Worm (Caenorhabditis elegans) whole organism, midembryonic: ENCODE results near the gene gcy-8.

Experiments used
- T22C8.4 ChIP-seq: fragments of 200-800 bp; sonication (Bioruptor generic); IDR thresholded peaks from 2 replicates; pipeline ENCODE4 v1.3.6; 2022; ENCODE audit warnings: missing genetic modification characterization, missing compliant biosample characterization
- cog-1 ChIP-seq: sonication (generic microtip); optimal IDR thresholded peaks from 2 replicates; lab custom pipeline; 2016; ENCODE audit warnings: missing genetic modification characterization, missing compliant biosample characterization
- klf-2 ChIP-seq: fragments of 200-800 bp; sonication (Bioruptor generic); conservative IDR thresholded peaks from 2 replicates; pipeline ENCODE4 v1.3.6; 2022; ENCODE audit warnings: missing genetic modification reagents, missing genetic modification characterization, missing compliant biosample characterization
- med-1 ChIP-seq: sonication (generic microtip); optimal IDR thresholded peaks from 2 replicates; lab custom pipeline; 2017; ENCODE audit warnings: missing genetic modification characterization, mild to moderate bottlenecking, missing compliant biosample characterization, antibody characterized with exemption, missing genetic modification reagents; ENCODE audit not compliant: insufficient read depth
- ref-1 ChIP-seq: fragments of 200-800 bp; sonication (Bioruptor generic); conservative IDR thresholded peaks from 2 replicates; pipeline ENCODE4 v1.3.6; 2022; ENCODE audit warnings: missing genetic modification reagents, missing genetic modification characterization, missing compliant biosample characterization
- tab-1 ChIP-seq: fragments of 200-800 bp; sonication (Bioruptor generic); IDR thresholded peaks from 2 replicates; pipeline ENCODE4 v1.3.6; 2022; ENCODE audit warnings: missing genetic modification characterization, missing compliant biosample characterization
- ztf-29 ChIP-seq: fragments of 200-800 bp; sonication (Bioruptor generic); IDR thresholded peaks from 2 replicates; pipeline ENCODE4 v1.3.6; 2022; ENCODE audit warnings: missing genetic modification reagents, missing genetic modification characterization, missing compliant biosample characterization

DNA sequence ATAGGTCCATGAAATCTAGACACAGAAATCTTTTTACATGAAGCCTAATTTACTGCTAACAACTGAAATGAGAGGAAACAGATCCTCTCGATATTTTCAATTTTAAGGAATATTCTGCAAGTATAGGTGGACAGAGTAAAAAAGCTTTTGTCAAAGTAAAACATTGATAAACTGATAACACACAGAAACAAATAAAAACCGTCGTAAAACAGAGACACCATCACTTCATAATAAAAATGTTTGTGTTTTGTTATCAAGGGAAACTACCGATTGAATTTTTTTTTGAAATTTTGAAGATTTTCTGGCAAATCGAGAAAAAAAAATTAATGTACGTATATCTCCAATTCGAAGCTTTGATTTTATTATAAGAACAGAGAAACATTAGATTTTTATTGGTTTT is 46.8 kb upstream of the gcy-8 start:
- TF ChIP-seq med-1 (GFP tag; lab: Kevin White, UChicago): no peak
- TF ChIP-seq ztf-29 (GFP tag; lab: Robert Waterston, UW): no peak
- TF ChIP-seq klf-2 (GFP tag; lab: Robert Waterston, UW): no peak
- no peak for TF ChIP-seq cog-1
- no peak for TF ChIP-seq T22C8.4 (GFP tag; lab: Robert Waterston, UW)
- no peak for TF ChIP-seq tab-1 (GFP tag; lab: Robert Waterston, UW)
- no peak for TF ChIP-seq ref-1 (GFP tag; lab: Robert Waterston, UW)
